Fruit fly (Drosophila melanogaster) whole organism, embryonic: ENCODE measurements around the gene Aasdh.

Source experiments
- Adf1 ChIP-seq: fragments of 200-800 bp; sonication (Bioruptor generic); IDR thresholded peaks from 2 replicates; pipeline ENCODE4 v1.3.6; 2022; ENCODE audit warnings: missing biosample characterization, missing genetic modification characterization
- Atf3 ChIP-seq: fragments of 200-800 bp; sonication (Bioruptor generic); optimal IDR thresholded peaks from 3 replicates; lab custom pipeline; 2016; ENCODE audit warnings: missing biosample characterization, missing genetic modification characterization
- Blimp-1 ChIP-seq: fragments of 200-800 bp; sonication (Bioruptor generic); optimal IDR thresholded peaks from 3 replicates; lab custom pipeline; 2018; ENCODE audit warnings: missing biosample characterization, missing genetic modification characterization, mild to moderate bottlenecking, moderate library complexity, missing genetic modification reagents
- BtbVII ChIP-seq: fragments of 200-800 bp; sonication (Bioruptor generic); optimal IDR thresholded peaks from 3 replicates; lab custom pipeline; 2017; ENCODE audit warnings: missing biosample characterization, mild to moderate bottlenecking, missing genetic modification characterization
- CG10431 ChIP-seq: fragments of 200-800 bp; sonication (Bioruptor generic); optimal IDR thresholded peaks from 3 replicates; lab custom pipeline; 2018; ENCODE audit warnings: missing biosample characterization, mild to moderate bottlenecking, missing genetic modification characterization
- CG11247 ChIP-seq: fragments of 200-800 bp; sonication (Bioruptor generic); IDR thresholded peaks from 2 replicates; pipeline ENCODE4 v1.3.6; 2022; ENCODE audit warnings: missing biosample characterization, missing genetic modification characterization
- CG14014 ChIP-seq: fragments of 200-800 bp; sonication (Bioruptor generic); IDR thresholded peaks from 2 replicates; pipeline ENCODE4 v1.3.6; 2022; ENCODE audit warnings: missing biosample characterization, missing genetic modification characterization
- CG17829 ChIP-seq: fragments of 200-800 bp; optimal IDR thresholded peaks from 2 replicates; lab custom pipeline; 2019; ENCODE audit warnings: missing biosample characterization, mild to moderate bottlenecking, missing genetic modification characterization, moderate library complexity
- CG2129 ChIP-seq: fragments of 200-800 bp; sonication (Bioruptor generic); IDR thresholded peaks from 2 replicates; pipeline ENCODE4 v1.3.6; 2022; ENCODE audit warnings: missing biosample characterization, missing genetic modification characterization; ENCODE audit not compliant: partially characterized antibody
- CG32772 ChIP-seq: fragments of 200-800 bp; sonication (Bioruptor generic); IDR thresholded peaks from 2 replicates; pipeline ENCODE4 v1.3.6; 2022; ENCODE audit warnings: missing biosample characterization, missing genetic modification characterization
- CG34422 ChIP-seq: fragments of 200-800 bp; sonication (Bioruptor generic); IDR thresholded peaks from 3 replicates; pipeline ENCODE4 v1.3.6; 2022; ENCODE audit warnings: missing biosample characterization, missing genetic modification characterization
- CG4328 ChIP-seq: fragments of 200-800 bp; sonication (Bioruptor generic); optimal IDR thresholded peaks from 3 replicates; lab custom pipeline; 2017; ENCODE audit warnings: missing biosample characterization, missing genetic modification reagents, missing genetic modification characterization
- CG6689 ChIP-seq: fragments of 200-800 bp; sonication (Bioruptor generic); IDR thresholded peaks from 2 replicates; pipeline ENCODE4 v1.3.6; 2022; ENCODE audit warnings: missing biosample characterization, missing genetic modification characterization
- CG6813 ChIP-seq: fragments of 200-800 bp; sonication (Bioruptor generic); optimal IDR thresholded peaks from 2 replicates; lab custom pipeline; 2017; ENCODE audit warnings: missing biosample characterization, missing genetic modification characterization, mild to moderate bottlenecking, moderate library complexity, missing genetic modification reagents
- CG7987 ChIP-seq: fragments of 200-800 bp; sonication (Bioruptor generic); optimal IDR thresholded peaks from 2 replicates; lab custom pipeline; 2018; ENCODE audit warnings: missing biosample characterization, mild to moderate bottlenecking, missing genetic modification characterization, moderate library complexity
- CG8290 ChIP-seq, 3 experiments: fragments of 200-800 bp; sonication (Bioruptor generic); optimal IDR thresholded peaks; 2 replicates each; lab custom pipeline; 2016 to 2019; ENCODE audit warnings: missing biosample characterization in 3 of 3, missing genetic modification characterization in 3 of 3, mild to moderate bottlenecking in 2 of 3, moderate library complexity in 1 of 3
- CG9437 ChIP-seq: fragments of 200-800 bp; sonication (Bioruptor generic); optimal IDR thresholded peaks from 2 replicates; lab custom pipeline; 2018; ENCODE audit warnings: missing biosample characterization, mild to moderate bottlenecking, missing genetic modification characterization
- CG9727 ChIP-seq: fragments of 200-800 bp; sonication (Bioruptor generic); optimal IDR thresholded peaks from 3 replicates; lab custom pipeline; 2017; ENCODE audit warnings: missing biosample characterization, mild to moderate bottlenecking, missing genetic modification characterization
- CkIIα-i1 ChIP-seq: fragments of 200-800 bp; sonication (Bioruptor generic); IDR thresholded peaks from 2 replicates; pipeline ENCODE4 v1.3.6; 2022; ENCODE audit warnings: missing biosample characterization, missing genetic modification characterization
- CrebB ChIP-seq: fragments of 200-800 bp; sonication (Bioruptor generic); optimal IDR thresholded peaks from 3 replicates; lab custom pipeline; 2018; ENCODE audit warnings: missing biosample characterization, mild to moderate bottlenecking, missing genetic modification characterization
- Doc2 ChIP-seq: fragments of 200-800 bp; sonication (Bioruptor generic); IDR thresholded peaks from 2 replicates; pipeline ENCODE4 v1.3.6; 2022; ENCODE audit warnings: missing biosample characterization, missing genetic modification characterization
- Dref ChIP-seq: fragments of 200-800 bp; sonication (Bioruptor generic); IDR thresholded peaks from 2 replicates; pipeline ENCODE4 v1.3.6; 2022; ENCODE audit warnings: missing biosample characterization, missing genetic modification characterization
- Drgx ChIP-seq: fragments of 200-800 bp; sonication (Bioruptor generic); IDR thresholded peaks from 2 replicates; pipeline ENCODE4 v1.3.6; 2022; ENCODE audit warnings: missing biosample characterization, missing genetic modification characterization
- E2f2 ChIP-seq: fragments of 200-800 bp; sonication (Bioruptor generic); IDR thresholded peaks from 2 replicates; pipeline ENCODE4 v1.3.6; 2022; ENCODE audit warnings: missing biosample characterization, missing genetic modification characterization
- Ets65A ChIP-seq: fragments of 200-800 bp; sonication (Bioruptor generic); peaks from one replicate; lab custom pipeline; 2016; ENCODE audit warnings: missing biosample characterization, missing genetic modification characterization
- H15 ChIP-seq: fragments of 200-800 bp; sonication (Bioruptor generic); IDR thresholded peaks from 3 replicates; pipeline ENCODE4 v1.3.6; 2022; ENCODE audit warnings: missing biosample characterization, missing genetic modification characterization
- HLH3B ChIP-seq: fragments of 200-800 bp; sonication (Bioruptor generic); IDR thresholded peaks from 2 replicates; pipeline ENCODE4 v1.3.6; 2022; ENCODE audit warnings: missing biosample characterization, missing genetic modification characterization
- HLHmδ ChIP-seq: fragments of 200-800 bp; sonication (Bioruptor generic); optimal IDR thresholded peaks from 2 replicates; lab custom pipeline; 2018; ENCODE audit warnings: missing biosample characterization, mild to moderate bottlenecking, missing genetic modification characterization, moderate library complexity
- Hmx ChIP-seq: fragments of 200-800 bp; sonication (Bioruptor generic); optimal IDR thresholded peaks from 2 replicates; lab custom pipeline; 2016; ENCODE audit warnings: missing biosample characterization, missing genetic modification characterization
- Mad ChIP-seq: fragments of 200-800 bp; sonication (Bioruptor generic); optimal IDR thresholded peaks from 2 replicates; lab custom pipeline; 2016; ENCODE audit warnings: missing biosample characterization, missing genetic modification characterization
- Meics ChIP-seq: fragments of 200-800 bp; sonication (Bioruptor generic); optimal IDR thresholded peaks from 2 replicates; lab custom pipeline; 2017; ENCODE audit warnings: missing biosample characterization, mild to moderate bottlenecking, missing genetic modification characterization
- Six4 ChIP-seq: fragments of 200-800 bp; sonication (Bioruptor generic); optimal IDR thresholded peaks from 2 replicates; lab custom pipeline; 2016; ENCODE audit warnings: missing biosample characterization, missing genetic modification characterization
- Sox100B ChIP-seq: fragments of 200-800 bp; sonication (Bioruptor generic); optimal IDR thresholded peaks from 3 replicates; lab custom pipeline; 2018; ENCODE audit warnings: missing biosample characterization, mild to moderate bottlenecking, missing genetic modification characterization
- ac ChIP-seq: fragments of 200-800 bp; sonication (Bioruptor generic); optimal IDR thresholded peaks from 3 replicates; lab custom pipeline; 2017; ENCODE audit warnings: missing biosample characterization, mild to moderate bottlenecking, missing genetic modification characterization
- caup ChIP-seq: fragments of 200-800 bp; sonication (Bioruptor generic); optimal IDR thresholded peaks from 3 replicates; lab custom pipeline; 2017; ENCODE audit warnings: missing biosample characterization, mild to moderate bottlenecking, missing genetic modification characterization, moderate library complexity; ENCODE audit not compliant: severe bottlenecking
- da ChIP-seq: fragments of 200-800 bp; sonication (Bioruptor generic); optimal IDR thresholded peaks from 2 replicates; lab custom pipeline; 2016; ENCODE audit warnings: missing biosample characterization, missing genetic modification characterization
- ewg ChIP-seq: fragments of 200-800 bp; sonication (Bioruptor generic); optimal IDR thresholded peaks from 3 replicates; lab custom pipeline; 2017; ENCODE audit warnings: mild to moderate bottlenecking, missing biosample characterization, missing genetic modification reagents, missing genetic modification characterization
- gcm ChIP-seq: fragments of 200-800 bp; sonication (Bioruptor generic); optimal IDR thresholded peaks from 2 replicates; lab custom pipeline; 2019; ENCODE audit warnings: missing biosample characterization, mild to moderate bottlenecking, missing genetic modification characterization, moderate library complexity
- grau ChIP-seq: fragments of 200-800 bp; optimal IDR thresholded peaks from 3 replicates; lab custom pipeline; 2019; ENCODE audit warnings: missing biosample characterization, mild to moderate bottlenecking, missing genetic modification characterization, moderate library complexity
- lola ChIP-seq, 3 experiments: fragments of >200 bp in 2 of 3; fragments of 200-800 bp in 1 of 3; sonication (Bioruptor generic) in 1 of 3; optimal IDR thresholded peaks; 2 replicates each; lab custom pipeline; 2017 to 2019; ENCODE audit warnings: missing biosample characterization in 3 of 3, missing genetic modification characterization in 3 of 3, mild to moderate bottlenecking in 1 of 3, moderate library complexity in 1 of 3
- luna ChIP-seq: fragments of 200-800 bp; sonication (Bioruptor generic); optimal IDR thresholded peaks from 2 replicates; lab custom pipeline; 2016; ENCODE audit warnings: missing biosample characterization, missing genetic modification characterization
- onecut ChIP-seq: fragments of 200-800 bp; sonication (Bioruptor generic); IDR thresholded peaks from 2 replicates; pipeline ENCODE4 v1.3.6; 2022; ENCODE audit warnings: missing biosample characterization, missing genetic modification characterization
- otp ChIP-seq: fragments of 200-800 bp; sonication (Bioruptor generic); IDR thresholded peaks from 3 replicates; pipeline ENCODE4, ENCODE4 v1.3.6; 2022; ENCODE audit warnings: missing biosample characterization, missing genetic modification characterization
- peb ChIP-seq: fragments of 200-800 bp; sonication (Bioruptor generic); IDR thresholded peaks from 2 replicates; pipeline ENCODE4 v1.3.6; 2022; ENCODE audit warnings: missing biosample characterization, missing genetic modification characterization
- scrt ChIP-seq: fragments of 200-800 bp; sonication (Bioruptor generic); optimal IDR thresholded peaks from 2 replicates; lab custom pipeline; 2018; ENCODE audit warnings: missing biosample characterization, mild to moderate bottlenecking, missing genetic modification characterization, moderate library complexity
- slp2 ChIP-seq: fragments of 200-800 bp; sonication (Bioruptor generic); optimal IDR thresholded peaks from 2 replicates; lab custom pipeline; 2016; ENCODE audit warnings: missing biosample characterization, missing genetic modification characterization
- stc ChIP-seq: fragments of 200-800 bp; sonication (Bioruptor generic); IDR thresholded peaks from 2 replicates; pipeline ENCODE4 v1.3.6; 2022; ENCODE audit warnings: missing biosample characterization, missing genetic modification characterization
- stwl ChIP-seq: fragments of 200-800 bp; sonication (Bioruptor generic); optimal IDR thresholded peaks from 3 replicates; lab custom pipeline; 2018; ENCODE audit warnings: missing biosample characterization, mild to moderate bottlenecking, missing genetic modification characterization, moderate library complexity
- tna ChIP-seq: fragments of 200-800 bp; sonication (Bioruptor generic); IDR thresholded peaks from 2 replicates; pipeline ENCODE4 v1.3.6; 2022; ENCODE audit warnings: missing biosample characterization, missing genetic modification characterization; ENCODE audit not compliant: partially characterized antibody
- z ChIP-seq: fragments of 200-800 bp; sonication (Bioruptor generic); IDR thresholded peaks from 3 replicates; pipeline ENCODE4 v1.3.6; 2022; ENCODE audit warnings: missing biosample characterization, missing genetic modification characterization

The Aasdh gene

DNA sequence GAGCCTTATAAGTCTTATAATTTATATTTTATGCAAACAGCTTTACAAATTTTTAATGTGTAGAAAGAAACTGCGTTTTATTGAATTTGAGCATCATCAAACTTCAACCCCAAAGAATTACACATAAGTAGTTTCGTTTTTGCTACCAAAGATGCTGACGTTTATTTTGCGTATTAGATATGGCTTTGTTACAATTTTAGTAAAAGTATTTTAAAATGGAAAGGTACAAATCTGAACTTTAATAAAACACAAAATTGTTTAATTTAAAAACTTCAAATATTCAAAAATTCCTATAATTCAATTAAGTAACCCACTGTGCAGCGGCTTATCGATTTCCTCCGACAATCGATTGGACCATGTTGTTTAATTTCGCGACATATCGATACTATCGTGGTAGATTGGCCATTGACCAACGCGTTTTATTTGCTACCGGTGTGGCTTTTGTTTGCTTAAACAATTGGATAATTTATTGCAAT is 14.8 kb upstream of the Aasdh start, which contains the start of gene prg (continued):
- TF ChIP-seq CkIIα-i1 (GFP tag; lab: Robert Waterston, UW): no peak
- peak; percentile 96 for TF ChIP-seq tna (GFP tag; lab: Robert Waterston, UW)
- peak; percentile 55 for TF ChIP-seq CG17829 (tag; lab: Kevin White, UChicago)
- no peak for TF ChIP-seq ac
- TF ChIP-seq CG10431 (GFP tag; lab: Kevin White, UChicago): peak; percentile 51
- TF ChIP-seq onecut (GFP tag; lab: Robert Waterston, UW): peak; percentile 51
- TF ChIP-seq Mad: peak; percentile 40
- peak; percentile 51; the same call in 1 of the 2 replicates for TF ChIP-seq CG6689 (GFP tag; lab: Robert Waterston, UW)
- TF ChIP-seq CG9727 (GFP tag; lab: Kevin White, UChicago): peak; percentile 70
- TF ChIP-seq Atf3 (GFP tag; lab: Kevin White, UChicago): peak; percentile 24
- peak; percentile 55 for TF ChIP-seq BtbVII
- peak; percentile 76 for TF ChIP-seq stwl (tag; lab: Kevin White, UChicago)
- peak; percentile 21 for TF ChIP-seq caup (GFP tag; lab: Kevin White, UChicago)
- TF ChIP-seq CG32772 (GFP tag; lab: Robert Waterston, UW): no peak
- peak in 1 of 3 experiments; percentile 54 for TF ChIP-seq lola (GFP tag; optimal IDR thresholded peaks at IDR 0.05; lab: Kevin White, UChicago)
- TF ChIP-seq Blimp-1 (GFP tag; lab: Kevin White, UChicago): peak; percentile 62
- TF ChIP-seq E2f2: peak; percentile 61
- TF ChIP-seq CG2129 (GFP tag; lab: Robert Waterston, UW): peak; percentile 88
- TF ChIP-seq z (GFP tag; lab: Robert Waterston, UW): no peak
- TF ChIP-seq Sox100B: peak; percentile 75
- peak; percentile 56 for TF ChIP-seq stc
- peak; percentile 49; the same call in 1 of the 3 replicates for TF ChIP-seq H15 (GFP tag; lab: Robert Waterston, UW)
- TF ChIP-seq Hmx (GFP tag; lab: Kevin White, UChicago): peak; percentile 62
- TF ChIP-seq luna (GFP tag; lab: Kevin White, UChicago): peak; percentile 49
- TF ChIP-seq CrebB: peak; percentile 43
- TF ChIP-seq Adf1 (GFP tag; lab: Robert Waterston, UW): no peak; the same call in 1 of the 2 replicates
- TF ChIP-seq slp2 (GFP tag; lab: Kevin White, UChicago): peak; percentile 28
- peak; percentile 69 for TF ChIP-seq CG14014 (GFP tag; lab: Robert Waterston, UW)
- TF ChIP-seq CG6813: no peak
- peak; percentile 29; the same call in 1 of the 3 replicates for TF ChIP-seq CG34422 (GFP tag; lab: Robert Waterston, UW)
- peak; percentile 70 for TF ChIP-seq Meics (GFP tag; lab: Kevin White, UChicago)
- no peak for TF ChIP-seq Doc2
- peak; percentile 26; the same call in 1 of the 2 replicates for TF ChIP-seq HLH3B (GFP tag; lab: Robert Waterston, UW)
- peak; percentile 78 for TF ChIP-seq grau (tag; lab: Kevin White, UChicago)
- peak; percentile 45 for TF ChIP-seq gcm (GFP tag; lab: Kevin White, UChicago)
- peak; percentile 36 for TF ChIP-seq CG9437
- TF ChIP-seq Six4: peak; percentile 26
- peak; percentile 45; the same call in 1 of the 3 replicates for TF ChIP-seq otp
- peak; percentile 47; the same call in 1 of the 2 replicates for TF ChIP-seq CG11247
- TF ChIP-seq Dref (GFP tag; lab: Robert Waterston, UW): peak; percentile 95
- TF ChIP-seq ewg (GFP tag; lab: Kevin White, UChicago): peak; percentile 19
- peak; percentile 95 for TF ChIP-seq Ets65A (GFP tag; lab: Kevin White, UChicago)
- TF ChIP-seq peb (GFP tag; lab: Robert Waterston, UW): no peak
- TF ChIP-seq CG4328: peak; percentile 47
- TF ChIP-seq CG8290 (GFP tag; optimal IDR thresholded peaks at IDR 0.05; lab: Kevin White, UChicago): peak; percentile 67
- peak in 1 of 2 experiments; percentile 61 for TF ChIP-seq CG8290 (tag; optimal IDR thresholded peaks at IDR 0.05; lab: Kevin White, UChicago)
- no peak for TF ChIP-seq CG7987 (GFP tag; lab: Kevin White, UChicago)
- TF ChIP-seq da: no peak
- TF ChIP-seq scrt (GFP tag; lab: Kevin White, UChicago): no peak
- TF ChIP-seq Drgx (GFP tag; lab: Robert Waterston, UW): no peak
- no peak for TF ChIP-seq HLHmδ (GFP tag; lab: Kevin White, UChicago)
